Fruit fly (Drosophila melanogaster) whole organism, embryonic: Measurements from ENCODE around the gene CG4615.
A peak's percentile ranks its signal among the peaks of the same experiment; 100 is the strongest.

ENCODE experiments used
- CG10462 ChIP-seq: fragments of 200-800 bp; sonication (Bioruptor generic); optimal IDR thresholded peaks from 2 replicates; lab custom pipeline; 2016; ENCODE audit warnings: missing biosample characterization, missing genetic modification characterization
- CG10543 ChIP-seq: fragments of 200-800 bp; sonication (Bioruptor generic); optimal IDR thresholded peaks from 3 replicates; lab custom pipeline; 2017; ENCODE audit warnings: missing biosample characterization, mild to moderate bottlenecking, missing genetic modification characterization, moderate library complexity
- CG10979 ChIP-seq: fragments of 200-800 bp; sonication (Bioruptor generic); optimal IDR thresholded peaks from 2 replicates; lab custom pipeline; 2018; ENCODE audit warnings: missing biosample characterization, mild to moderate bottlenecking, missing genetic modification characterization, moderate library complexity
- CG11696 ChIP-seq: fragments of 200-800 bp; sonication (Bioruptor generic); IDR thresholded peaks from 2 replicates; pipeline ENCODE4 v1.3.6; 2022; ENCODE audit warnings: missing biosample characterization, missing genetic modification characterization
- CG12659 ChIP-seq: fragments of 200-800 bp; sonication (Bioruptor generic); optimal IDR thresholded peaks from 3 replicates; lab custom pipeline; 2017; ENCODE audit warnings: mild to moderate bottlenecking, missing biosample characterization, missing genetic modification reagents, missing genetic modification characterization
- CG14667 ChIP-seq: fragments of 200-800 bp; sonication (Bioruptor generic); IDR thresholded peaks from 2 replicates; pipeline ENCODE4 v1.3.6; 2022; ENCODE audit warnings: missing biosample characterization, missing genetic modification characterization
- CG14860 ChIP-seq: fragments of 200-800 bp; sonication (Bioruptor generic); IDR thresholded peaks from 3 replicates; pipeline ENCODE4 v1.3.6; 2022; ENCODE audit warnings: missing biosample characterization, missing genetic modification characterization; ENCODE audit not compliant: partially characterized antibody
- CG15601 ChIP-seq: fragments of 200-800 bp; sonication (Bioruptor generic); optimal IDR thresholded peaks from 3 replicates; lab custom pipeline; 2019; ENCODE audit warnings: missing biosample characterization, mild to moderate bottlenecking, missing genetic modification characterization, moderate library complexity
- CG1602 ChIP-seq: fragments of 200-800 bp; sonication (Bioruptor generic); optimal IDR thresholded peaks from 3 replicates; lab custom pipeline; 2016; ENCODE audit warnings: missing biosample characterization, missing genetic modification characterization
- CG1603 ChIP-seq: fragments of 200-800 bp; sonication (Bioruptor generic); optimal IDR thresholded peaks from 2 replicates; lab custom pipeline; 2019; ENCODE audit warnings: missing biosample characterization, mild to moderate bottlenecking, missing genetic modification characterization, moderate library complexity
- CG18476 ChIP-seq: fragments of 200-800 bp; sonication (Bioruptor generic); optimal IDR thresholded peaks from 2 replicates; lab custom pipeline; 2016; ENCODE audit warnings: missing biosample characterization, mild to moderate bottlenecking, missing genetic modification characterization
- CG2116 ChIP-seq: fragments of 200-800 bp; sonication (Bioruptor generic); optimal IDR thresholded peaks from 3 replicates; lab custom pipeline; 2018; ENCODE audit warnings: missing biosample characterization, mild to moderate bottlenecking, missing genetic modification characterization
- CG2199 ChIP-seq: fragments of 200-800 bp; sonication (Bioruptor generic); IDR thresholded peaks from 3 replicates; pipeline ENCODE4 v1.3.6; 2022; ENCODE audit warnings: missing biosample characterization, missing genetic modification characterization
- CG31441 ChIP-seq: fragments of 200-800 bp; sonication (Bioruptor generic); IDR thresholded peaks from 2 replicates; pipeline ENCODE4 v1.3.6; 2022; ENCODE audit warnings: missing biosample characterization, missing genetic modification characterization
- CG3163 ChIP-seq: fragments of 200-800 bp; sonication (Bioruptor generic); optimal IDR thresholded peaks from 3 replicates; lab custom pipeline; 2016; ENCODE audit warnings: missing biosample characterization, missing genetic modification characterization
- CG33557 ChIP-seq: fragments of 200-800 bp; sonication (Bioruptor generic); optimal IDR thresholded peaks from 2 replicates; lab custom pipeline; 2019; ENCODE audit warnings: missing biosample characterization, mild to moderate bottlenecking, missing genetic modification characterization, moderate library complexity
- CG34376 ChIP-seq: fragments of 200-800 bp; sonication (Bioruptor generic); optimal IDR thresholded peaks from 2 replicates; lab custom pipeline; 2018; ENCODE audit warnings: missing biosample characterization, mild to moderate bottlenecking, missing genetic modification characterization
- CG42726 ChIP-seq: fragments of 200-800 bp; sonication (Bioruptor generic); IDR thresholded peaks from 2 replicates; pipeline ENCODE4 v1.3.6; 2022; ENCODE audit warnings: missing biosample characterization, missing genetic modification characterization; ENCODE audit not compliant: partially characterized antibody
- CG4404 ChIP-seq: fragments of 200-800 bp; sonication (Bioruptor generic); IDR thresholded peaks from 2 replicates; pipeline ENCODE4 v1.3.6; 2022; ENCODE audit warnings: missing biosample characterization, missing genetic modification characterization
- CG7839 ChIP-seq: fragments of 200-800 bp; sonication (Bioruptor generic); optimal IDR thresholded peaks from 3 replicates; lab custom pipeline; 2018; ENCODE audit warnings: missing biosample characterization, mild to moderate bottlenecking, missing genetic modification characterization, moderate library complexity
- CG8478 ChIP-seq: fragments of >200 bp; optimal IDR thresholded peaks from 2 replicates; lab custom pipeline; 2018
- CG9797 ChIP-seq: fragments of 200-800 bp; sonication (Bioruptor generic); optimal IDR thresholded peaks from 3 replicates; lab custom pipeline; 2018; ENCODE audit warnings: missing biosample characterization, mild to moderate bottlenecking, missing genetic modification characterization
- CrebB ChIP-seq: fragments of 200-800 bp; sonication (Bioruptor generic); optimal IDR thresholded peaks from 3 replicates; lab custom pipeline; 2018; ENCODE audit warnings: missing biosample characterization, mild to moderate bottlenecking, missing genetic modification characterization
- Fer3 ChIP-seq: fragments of 200-800 bp; sonication (Bioruptor generic); optimal IDR thresholded peaks from 2 replicates; lab custom pipeline; 2018; ENCODE audit warnings: missing biosample characterization, mild to moderate bottlenecking, missing genetic modification characterization, moderate library complexity
- Gsc ChIP-seq: fragments of 200-800 bp; sonication (Bioruptor generic); IDR thresholded peaks from 2 replicates; pipeline ENCODE4 v1.3.6; 2022; ENCODE audit warnings: missing biosample characterization, missing genetic modification characterization
- HLH4C ChIP-seq: fragments of 200-800 bp; sonication (Bioruptor generic); IDR thresholded peaks from 3 replicates; pipeline ENCODE4 v1.3.6; 2022; ENCODE audit warnings: missing biosample characterization, missing genetic modification characterization; ENCODE audit not compliant: partially characterized antibody
- Lpt ChIP-seq: fragments of >200 bp; optimal IDR thresholded peaks from 2 replicates; lab custom pipeline; 2018; ENCODE audit warnings: missing biosample characterization, missing genetic modification characterization
- Myb ChIP-seq: fragments of 200-800 bp; sonication (Bioruptor generic); optimal IDR thresholded peaks from 2 replicates; lab custom pipeline; 2016; ENCODE audit warnings: missing biosample characterization, missing genetic modification characterization
- Ravus ChIP-seq: fragments of 200-800 bp; sonication (Bioruptor generic); IDR thresholded peaks from 2 replicates; pipeline ENCODE4 v1.3.6; 2022; ENCODE audit warnings: missing biosample characterization, missing genetic modification characterization
- Xbp1 ChIP-seq: fragments of 200-800 bp; sonication (Bioruptor generic); optimal IDR thresholded peaks from 3 replicates; lab custom pipeline; 2016; ENCODE audit warnings: missing biosample characterization, mild to moderate bottlenecking, missing genetic modification characterization
- YL-1 ChIP-seq: fragments of 200-800 bp; sonication (Bioruptor generic); optimal IDR thresholded peaks from 3 replicates; lab custom pipeline; 2017; ENCODE audit warnings: missing biosample characterization, mild to moderate bottlenecking, missing genetic modification characterization
- abd-A ChIP-seq: fragments of 200-800 bp; sonication (Bioruptor generic); optimal IDR thresholded peaks from 3 replicates; lab custom pipeline; 2019; ENCODE audit warnings: missing biosample characterization, mild to moderate bottlenecking, missing genetic modification characterization, moderate library complexity
- ap ChIP-seq: fragments of 200-800 bp; sonication (Bioruptor generic); IDR thresholded peaks from 2 replicates; pipeline ENCODE4 v1.3.6; 2022; ENCODE audit warnings: missing biosample characterization, missing genetic modification characterization
- ara ChIP-seq: fragments of 200-800 bp; sonication (Bioruptor generic); IDR thresholded peaks from 2 replicates; pipeline ENCODE4 v1.3.6; 2022; ENCODE audit warnings: missing biosample characterization, missing genetic modification characterization
- ash1 ChIP-seq: fragments of 200-800 bp; sonication (Bioruptor generic); optimal IDR thresholded peaks from 2 replicates; lab custom pipeline; 2018; ENCODE audit warnings: missing biosample characterization, mild to moderate bottlenecking, missing genetic modification characterization
- corto ChIP-seq: fragments of 200-800 bp; sonication (Bioruptor generic); optimal IDR thresholded peaks from 2 replicates; lab custom pipeline; 2016; ENCODE audit warnings: missing biosample characterization, mild to moderate bottlenecking, missing genetic modification characterization, moderate library complexity
- dan ChIP-seq: fragments of 200-800 bp; sonication (Bioruptor generic); IDR thresholded peaks from 2 replicates; pipeline ENCODE4 v1.3.6; 2022; ENCODE audit warnings: missing biosample characterization, missing genetic modification characterization
- gcm2 ChIP-seq: fragments of 200-800 bp; sonication (Bioruptor generic); optimal IDR thresholded peaks from 2 replicates; lab custom pipeline; 2016; ENCODE audit warnings: missing biosample characterization, missing genetic modification characterization
- gem ChIP-seq: fragments of 200-800 bp; sonication (Bioruptor generic); optimal IDR thresholded peaks from 2 replicates; lab custom pipeline; 2019; ENCODE audit warnings: missing biosample characterization, mild to moderate bottlenecking, missing genetic modification characterization, moderate library complexity
- jing ChIP-seq: fragments of 200-800 bp; sonication (Bioruptor generic); optimal IDR thresholded peaks from 2 replicates; lab custom pipeline; 2018; ENCODE audit warnings: missing biosample characterization, mild to moderate bottlenecking, missing genetic modification characterization
- jumu ChIP-seq: fragments of 200-800 bp; sonication (Bioruptor generic); optimal IDR thresholded peaks from 3 replicates; lab custom pipeline; 2016; ENCODE audit warnings: missing biosample characterization, missing genetic modification characterization
- knrl ChIP-seq: fragments of 200-800 bp; sonication (Bioruptor generic); IDR thresholded peaks from 3 replicates; pipeline ENCODE4 v1.3.6; 2022; ENCODE audit warnings: missing biosample characterization, missing genetic modification characterization; ENCODE audit not compliant: partially characterized antibody
- nmo ChIP-seq: fragments of 200-800 bp; sonication (Bioruptor generic); optimal IDR thresholded peaks from 2 replicates; lab custom pipeline; 2018; ENCODE audit warnings: missing biosample characterization, mild to moderate bottlenecking, missing genetic modification characterization, moderate library complexity
- pan ChIP-seq, 4 experiments: fragments of >200 bp in 3 of 4; fragments of 200-800 bp in 1 of 4; sonication (Bioruptor generic) in 1 of 4; optimal IDR thresholded peaks in 3 of 4; IDR thresholded peaks in 1 of 4; 2 replicates each; pipeline versions ENCODE4 v1.3.6 to Lab custom; 2017 to 2022; ENCODE audit warnings: missing biosample characterization in 2 of 4, missing genetic modification characterization in 2 of 4, mixed read lengths in 1 of 4
- phol ChIP-seq: fragments of 200-800 bp; sonication (Bioruptor generic); optimal IDR thresholded peaks from 3 replicates; lab custom pipeline; 2018; ENCODE audit warnings: missing biosample characterization, mild to moderate bottlenecking, missing genetic modification characterization, moderate library complexity
- repo ChIP-seq: fragments of 200-800 bp; sonication (Bioruptor generic); optimal IDR thresholded peaks from 2 replicates; lab custom pipeline; 2016; ENCODE audit warnings: missing biosample characterization, missing genetic modification characterization
- seq ChIP-seq: fragments of 200-800 bp; sonication (Bioruptor generic); IDR thresholded peaks from 2 replicates; pipeline ENCODE4 v1.3.6; 2022; ENCODE audit warnings: missing biosample characterization, missing genetic modification characterization
- sr ChIP-seq: fragments of 200-800 bp; sonication (Bioruptor generic); IDR thresholded peaks from 3 replicates; pipeline ENCODE4 v1.3.6; 2022; ENCODE audit warnings: missing biosample characterization, missing genetic modification characterization
- tgo ChIP-seq: fragments of 200-800 bp; sonication (Bioruptor generic); IDR thresholded peaks from 3 replicates; pipeline ENCODE4 v1.3.6; 2022; ENCODE audit warnings: missing biosample characterization, missing genetic modification characterization
- usp ChIP-seq: fragments of >200 bp; optimal IDR thresholded peaks from 2 replicates; lab custom pipeline; 2017; ENCODE audit warnings: missing biosample characterization, missing genetic modification characterization

Gene CG4615

DNA sequence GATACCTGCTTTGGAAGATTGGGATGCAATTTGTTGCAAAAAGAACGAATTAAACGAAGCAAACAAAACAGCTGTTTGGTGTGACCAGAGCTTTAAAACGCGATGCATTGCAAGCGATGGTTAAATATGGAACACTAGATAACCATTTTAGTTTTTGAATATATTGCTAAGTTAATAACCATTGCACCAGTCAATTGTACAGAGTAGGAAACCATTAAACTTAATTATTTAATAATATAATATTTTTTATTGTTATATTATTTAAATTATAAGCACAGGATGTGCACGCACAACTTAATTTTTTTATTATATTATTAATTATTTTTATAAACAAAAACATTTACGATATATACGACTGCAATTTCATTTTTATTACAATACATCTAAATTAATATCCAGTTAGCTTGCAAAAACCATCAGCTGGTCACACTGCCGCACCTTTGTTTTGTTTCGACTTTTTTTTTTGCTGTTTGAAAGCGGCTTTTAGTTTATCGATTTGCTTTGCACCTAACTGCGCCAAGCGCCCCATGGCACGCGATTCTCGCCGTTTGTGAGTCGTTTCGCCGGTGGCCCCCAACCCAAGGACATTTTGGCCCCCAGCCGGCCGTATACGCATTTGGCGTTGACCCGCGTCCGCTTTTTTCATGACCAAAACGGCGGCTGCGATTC is 2.4 kb upstream of the CG4615 start, which contains the start of the genes CG4617 and CG8300:
TSS of gene CG4617 (minus strand) at position 92 of the 669 bp plus-strand sequence.
TSS of gene CG8300 (plus strand) at position 486 of the 669 bp plus-strand sequence.
- no peak for TF ChIP-seq knrl (GFP tag; lab: Robert Waterston, UW)
- 0 out of 2 replicates have a peak, but pooled peaks have one; percentile 24 for TF ChIP-seq ara (GFP tag; lab: Robert Waterston, UW)
- TF ChIP-seq CG42726 = no peak
- no peak for TF ChIP-seq CG18476 (GFP tag; lab: Kevin White, UChicago)
- no peak for TF ChIP-seq gcm2 (GFP tag; lab: Kevin White, UChicago)
- peak; percentile 11 for TF ChIP-seq CG1603 (tag; lab: Kevin White, UChicago)
- TF ChIP-seq abd-A (tag; lab: Kevin White, UChicago) = no peak
- TF ChIP-seq CG15601 (tag; lab: Kevin White, UChicago) = peak; percentile 11
- TF ChIP-seq CG9797 (GFP tag; lab: Kevin White, UChicago) = peak; percentile 19
- no peak for TF ChIP-seq seq (GFP tag; lab: Robert Waterston, UW)
- no peak for TF ChIP-seq CG8478 (lab: Kevin White, UChicago)
- TF ChIP-seq usp = no peak
- no peak for TF ChIP-seq dan
- TF ChIP-seq CG4404 (GFP tag; lab: Robert Waterston, UW) = 0 out of 2 replicates have a peak, but pooled peaks have one; percentile 7
- TF ChIP-seq CG11696 = no peak
- no peak for TF ChIP-seq CG2116 (GFP tag; lab: Kevin White, UChicago)
- TF ChIP-seq Gsc (GFP tag; lab: Robert Waterston, UW) = no peak
- TF ChIP-seq Myb = peak; percentile 37
- TF ChIP-seq ash1 (GFP tag; lab: Kevin White, UChicago) = no peak
- TF ChIP-seq CG10543 = peak; percentile 52
- TF ChIP-seq jing (GFP tag; lab: Kevin White, UChicago) = no peak
- peak; percentile 54 for TF ChIP-seq phol
- TF ChIP-seq CG14860 (GFP tag; lab: Robert Waterston, UW) = no peak
- no peak for TF ChIP-seq CG33557
- peak; percentile 25 for TF ChIP-seq YL-1
- TF ChIP-seq tgo (GFP tag; lab: Robert Waterston, UW) = no peak
- TF ChIP-seq nmo (GFP tag; lab: Kevin White, UChicago) = peak; percentile 65
- no peak for TF ChIP-seq CG10462 (GFP tag; lab: Kevin White, UChicago)
- TF ChIP-seq CG2199 = no peak
- TF ChIP-seq pan (optimal IDR thresholded peaks at IDR 0.05; lab: Kevin White, UChicago) = no peak
- no peak for TF ChIP-seq pan (GFP tag; optimal IDR thresholded peaks at IDR 0.05 in 1 of 2, IDR thresholded peaks at IDR 0.05 in 1 of 2)
- TF ChIP-seq Fer3 (tag; lab: Kevin White, UChicago) = peak; percentile 4
- TF ChIP-seq ap (GFP tag; lab: Robert Waterston, UW) = no peak
- TF ChIP-seq sr = no peak
- no peak for TF ChIP-seq Ravus (GFP tag; lab: Robert Waterston, UW)
- TF ChIP-seq CG12659 (GFP tag; lab: Kevin White, UChicago) = peak; percentile 46
- peak; percentile 59 for TF ChIP-seq gem (tag; lab: Kevin White, UChicago)
- TF ChIP-seq CG31441 = peak; percentile 41
- no peak for TF ChIP-seq CG14667
- TF ChIP-seq HLH4C (GFP tag; lab: Robert Waterston, UW) = no peak
- no peak for TF ChIP-seq CG10979 (tag; lab: Kevin White, UChicago)
- no peak for TF ChIP-seq CrebB
- TF ChIP-seq CG3163 (GFP tag; lab: Kevin White, UChicago) = no peak
- peak; percentile 22 for TF ChIP-seq Xbp1 (GFP tag; lab: Kevin White, UChicago)
- no peak for TF ChIP-seq repo
- TF ChIP-seq CG34376 (GFP tag; lab: Kevin White, UChicago) = no peak
- no peak for TF ChIP-seq jumu (GFP tag; lab: Kevin White, UChicago)
- peak; percentile 56 for TF ChIP-seq CG7839 (tag; lab: Kevin White, UChicago)
- no peak for TF ChIP-seq corto (GFP tag; lab: Kevin White, UChicago)
- TF ChIP-seq CG1602 (GFP tag; lab: Kevin White, UChicago) = no peak
- no peak for TF ChIP-seq Lpt
